Worm (Caenorhabditis elegans) whole organism, L3 larva: ENCODE data around the gene srg-25.

Source experiments
- nfya-1 ChIP-seq: sonication (generic microtip); optimal IDR thresholded peaks from 2 replicates; lab custom pipeline; 2017; ENCODE audit warnings: missing genetic modification characterization, mild to moderate bottlenecking, missing compliant biosample characterization, antibody characterized with exemption, moderate library complexity; ENCODE audit not compliant: insufficient read depth
- nhr-28 ChIP-seq: fragments of 150-350 bp; optimal IDR thresholded peaks from 2 replicates; lab custom pipeline; 2014; ENCODE audit warnings: missing biosample characterization, missing genetic modification characterization

- TF ChIP-seq nfya-1 (tag; lab: Kevin White, UChicago): no peak
- TF ChIP-seq nhr-28: no peak
Observed at ce11 chrV:5349471-5349870, 4.2 kb upstream of the srg-25 start, which contains the start of gene T09D3.3.
